Fruit fly (Drosophila melanogaster) whole organism, embryonic: ENCODE measurements around the gene CG10581.

Experiments
- Blimp-1 ChIP-seq: fragments of 200-800 bp; sonication (Bioruptor generic); optimal IDR thresholded peaks from 3 replicates; lab custom pipeline; 2018; ENCODE audit warnings: missing biosample characterization, missing genetic modification characterization, mild to moderate bottlenecking, moderate library complexity, missing genetic modification reagents
- CG12391 ChIP-seq: fragments of 200-800 bp; sonication (Bioruptor generic); optimal IDR thresholded peaks from 3 replicates; lab custom pipeline; 2018; ENCODE audit warnings: missing biosample characterization, mild to moderate bottlenecking, missing genetic modification characterization, moderate library complexity
- CG13624 ChIP-seq: fragments of 200-800 bp; sonication (Bioruptor generic); optimal IDR thresholded peaks from 2 replicates; lab custom pipeline; 2016; ENCODE audit warnings: missing biosample characterization, missing genetic modification characterization
- CG14014 ChIP-seq: fragments of 200-800 bp; sonication (Bioruptor generic); IDR thresholded peaks from 2 replicates; pipeline ENCODE4 v1.3.6; 2022; ENCODE audit warnings: missing biosample characterization, missing genetic modification characterization
- CG15696 ChIP-seq: fragments of 200-800 bp; sonication (Bioruptor generic); optimal IDR thresholded peaks from 2 replicates; lab custom pipeline; 2019; ENCODE audit warnings: missing biosample characterization, mild to moderate bottlenecking, missing genetic modification characterization, moderate library complexity
- CG1603 ChIP-seq: fragments of 200-800 bp; sonication (Bioruptor generic); optimal IDR thresholded peaks from 2 replicates; lab custom pipeline; 2019; ENCODE audit warnings: missing biosample characterization, mild to moderate bottlenecking, missing genetic modification characterization, moderate library complexity
- CG17359 ChIP-seq: fragments of 200-800 bp; sonication (Bioruptor generic); optimal IDR thresholded peaks from 3 replicates; lab custom pipeline; 2018; ENCODE audit warnings: missing biosample characterization, mild to moderate bottlenecking, missing genetic modification characterization, moderate library complexity
- CG17361 ChIP-seq: fragments of 200-800 bp; sonication (Bioruptor generic); IDR thresholded peaks from 3 replicates; pipeline ENCODE4 v1.3.6; 2022; ENCODE audit warnings: missing biosample characterization, missing genetic modification characterization
- CG2120 ChIP-seq: fragments of 200-800 bp; sonication (Bioruptor generic); optimal IDR thresholded peaks from 3 replicates; lab custom pipeline; 2016; ENCODE audit warnings: missing biosample characterization, missing genetic modification characterization
- CG2202 ChIP-seq: fragments of 200-800 bp; sonication (Bioruptor generic); optimal IDR thresholded peaks from 2 replicates; lab custom pipeline; 2018; ENCODE audit warnings: missing biosample characterization, mild to moderate bottlenecking, missing genetic modification characterization
- CG2712 ChIP-seq: fragments of 200-800 bp; optimal IDR thresholded peaks from 3 replicates; lab custom pipeline; 2019; ENCODE audit warnings: missing biosample characterization, mild to moderate bottlenecking, missing genetic modification characterization, moderate library complexity
- CG7556 ChIP-seq: fragments of 200-800 bp; sonication (Bioruptor generic); optimal IDR thresholded peaks from 2 replicates; lab custom pipeline; 2017; ENCODE audit warnings: missing biosample characterization, mild to moderate bottlenecking, missing genetic modification characterization
- CG7839 ChIP-seq: fragments of 200-800 bp; sonication (Bioruptor generic); optimal IDR thresholded peaks from 3 replicates; lab custom pipeline; 2018; ENCODE audit warnings: missing biosample characterization, mild to moderate bottlenecking, missing genetic modification characterization, moderate library complexity
- CG8089 ChIP-seq: fragments of 200-800 bp; sonication (Bioruptor generic); optimal IDR thresholded peaks from 3 replicates; lab custom pipeline; 2016; ENCODE audit warnings: missing biosample characterization, missing genetic modification characterization
- D ChIP-seq, 2 experiments: fragments of 200-800 bp in 1 of 2; fragments of >200 bp in 1 of 2; sonication (Bioruptor generic) in 1 of 2; optimal IDR thresholded peaks; 2 replicates in 1 of 2; 3 replicates in 1 of 2; lab custom pipeline; 2017; ENCODE audit warnings: mild to moderate bottlenecking in 1 of 2, missing biosample characterization in 1 of 2, missing genetic modification characterization in 1 of 2, missing genetic modification reagents in 1 of 2
- D19A ChIP-seq: fragments of 200-800 bp; optimal IDR thresholded peaks from 3 replicates; lab custom pipeline; 2019; ENCODE audit warnings: missing biosample characterization, mild to moderate bottlenecking, missing genetic modification characterization, moderate library complexity
- Doc2 ChIP-seq: fragments of 200-800 bp; sonication (Bioruptor generic); IDR thresholded peaks from 2 replicates; pipeline ENCODE4 v1.3.6; 2022; ENCODE audit warnings: missing biosample characterization, missing genetic modification characterization
- Doc3 ChIP-seq: fragments of 200-800 bp; sonication (Bioruptor generic); IDR thresholded peaks from 3 replicates; pipeline ENCODE4 v1.3.6; 2022; ENCODE audit warnings: missing biosample characterization, missing genetic modification characterization; ENCODE audit not compliant: partially characterized antibody
- Oli ChIP-seq: fragments of 200-800 bp; sonication (Bioruptor generic); optimal IDR thresholded peaks from 2 replicates; lab custom pipeline; 2018; ENCODE audit warnings: missing biosample characterization, mild to moderate bottlenecking, missing genetic modification characterization, moderate library complexity
- Pdp1 ChIP-seq, 2 experiments: fragments of 200-800 bp; sonication (Bioruptor generic); optimal IDR thresholded peaks; 3 replicates each; lab custom pipeline; 2016; ENCODE audit warnings: missing biosample characterization in 2 of 2, missing genetic modification characterization in 2 of 2, mild to moderate bottlenecking in 1 of 2, moderate library complexity in 1 of 2
- Ptx1 ChIP-seq: fragments of 200-800 bp; sonication (Bioruptor generic); IDR thresholded peaks from 2 replicates; pipeline ENCODE4 v1.3.6; 2022; ENCODE audit warnings: missing biosample characterization, missing genetic modification characterization
- Sox100B ChIP-seq: fragments of 200-800 bp; sonication (Bioruptor generic); optimal IDR thresholded peaks from 3 replicates; lab custom pipeline; 2018; ENCODE audit warnings: missing biosample characterization, mild to moderate bottlenecking, missing genetic modification characterization
- Ssrp ChIP-seq: fragments of 200-800 bp; sonication (Bioruptor generic); optimal IDR thresholded peaks from 2 replicates; lab custom pipeline; 2018; ENCODE audit warnings: missing biosample characterization, mild to moderate bottlenecking, missing genetic modification characterization, moderate library complexity
- Trl ChIP-seq, 3 experiments: fragments of >200 bp in 2 of 3; fragments of 200-800 bp in 1 of 3; sonication (Bioruptor generic) in 1 of 3; optimal IDR thresholded peaks; 2 replicates in 1 of 3; 3 replicates in 2 of 3; lab custom pipeline; 2016 to 2017; ENCODE audit warnings: missing biosample characterization in 1 of 3, missing genetic modification characterization in 1 of 3
- Xbp1 ChIP-seq: fragments of 200-800 bp; sonication (Bioruptor generic); optimal IDR thresholded peaks from 3 replicates; lab custom pipeline; 2016; ENCODE audit warnings: missing biosample characterization, mild to moderate bottlenecking, missing genetic modification characterization
- aop ChIP-seq: fragments of 200-800 bp; sonication (Bioruptor generic); IDR thresholded peaks from 2 replicates; pipeline ENCODE4 v1.3.6; 2022; ENCODE audit warnings: missing biosample characterization, missing genetic modification characterization
- bsh ChIP-seq, 2 experiments: fragments of 200-800 bp; sonication (Bioruptor generic); optimal IDR thresholded peaks; 2 replicates each; lab custom pipeline; 2017 to 2018; ENCODE audit warnings: mild to moderate bottlenecking in 2 of 2, missing biosample characterization in 2 of 2, missing genetic modification characterization in 2 of 2, moderate library complexity in 1 of 2
- chn ChIP-seq: fragments of 200-800 bp; sonication (Bioruptor generic); optimal IDR thresholded peaks from 2 replicates; lab custom pipeline; 2016; ENCODE audit warnings: missing biosample characterization, missing genetic modification characterization
- ci ChIP-seq: fragments of 200-800 bp; sonication (Bioruptor generic); IDR thresholded peaks from 3 replicates; pipeline ENCODE4 v1.3.6; 2022; ENCODE audit warnings: missing biosample characterization, missing genetic modification characterization
- dati ChIP-seq: fragments of 200-800 bp; sonication (Bioruptor generic); IDR thresholded peaks from 2 replicates; pipeline ENCODE4 v1.3.6; 2022; ENCODE audit warnings: missing biosample characterization, missing genetic modification characterization
- fd96Cb ChIP-seq: fragments of 200-800 bp; sonication (Bioruptor generic); optimal IDR thresholded peaks from 2 replicates; lab custom pipeline; 2018; ENCODE audit warnings: missing biosample characterization, mild to moderate bottlenecking, missing genetic modification characterization, moderate library complexity
- fru ChIP-seq: fragments of >200 bp; optimal IDR thresholded peaks from 2 replicates; lab custom pipeline; 2017
- hkb ChIP-seq, 2 experiments: fragments of 200-800 bp in 1 of 2; fragments of >200 bp in 1 of 2; sonication (Bioruptor generic) in 1 of 2; IDR thresholded peaks in 1 of 2; optimal IDR thresholded peaks in 1 of 2; 2 replicates each; pipeline versions ENCODE4 v1.3.6 to Lab custom; 2017 to 2022; ENCODE audit warnings: missing biosample characterization in 1 of 2, missing genetic modification characterization in 1 of 2
- kah ChIP-seq: fragments of 200-800 bp; sonication (Bioruptor generic); optimal IDR thresholded peaks from 2 replicates; lab custom pipeline; 2018; ENCODE audit warnings: missing biosample characterization, mild to moderate bottlenecking, missing genetic modification characterization
- lbe ChIP-seq: fragments of 200-800 bp; sonication (Bioruptor generic); optimal IDR thresholded peaks from 2 replicates; lab custom pipeline; 2016; ENCODE audit warnings: missing biosample characterization, mild to moderate bottlenecking, missing genetic modification characterization
- nerfin-1 ChIP-seq: fragments of 200-800 bp; sonication (Bioruptor generic); optimal IDR thresholded peaks from 3 replicates; lab custom pipeline; 2019; ENCODE audit warnings: missing biosample characterization, mild to moderate bottlenecking, missing genetic modification characterization, moderate library complexity
- nmo ChIP-seq: fragments of 200-800 bp; sonication (Bioruptor generic); optimal IDR thresholded peaks from 2 replicates; lab custom pipeline; 2018; ENCODE audit warnings: missing biosample characterization, mild to moderate bottlenecking, missing genetic modification characterization, moderate library complexity
- pan ChIP-seq, 4 experiments: fragments of >200 bp in 3 of 4; fragments of 200-800 bp in 1 of 4; sonication (Bioruptor generic) in 1 of 4; optimal IDR thresholded peaks in 3 of 4; IDR thresholded peaks in 1 of 4; 2 replicates each; pipeline versions ENCODE4 v1.3.6 to Lab custom; 2017 to 2022; ENCODE audit warnings: missing biosample characterization in 2 of 4, missing genetic modification characterization in 2 of 4, mixed read lengths in 1 of 4
- phol ChIP-seq: fragments of 200-800 bp; sonication (Bioruptor generic); optimal IDR thresholded peaks from 3 replicates; lab custom pipeline; 2018; ENCODE audit warnings: missing biosample characterization, mild to moderate bottlenecking, missing genetic modification characterization, moderate library complexity
- prd ChIP-seq, 3 experiments: fragments of >200 bp in 2 of 3; fragments of 200-800 bp in 1 of 3; sonication (Bioruptor generic) in 1 of 3; optimal IDR thresholded peaks in 2 of 3; IDR thresholded peaks in 1 of 3; 2 replicates in 2 of 3; 3 replicates in 1 of 3; pipeline versions ENCODE4 v1.3.6 to Lab custom; 2017 to 2022; ENCODE audit warnings: missing biosample characterization in 1 of 3, missing genetic modification characterization in 1 of 3
- seq ChIP-seq: fragments of 200-800 bp; sonication (Bioruptor generic); IDR thresholded peaks from 2 replicates; pipeline ENCODE4 v1.3.6; 2022; ENCODE audit warnings: missing biosample characterization, missing genetic modification characterization
- sisA ChIP-seq: fragments of 200-800 bp; sonication (Bioruptor generic); IDR thresholded peaks from 2 replicates; pipeline ENCODE4 v1.3.6; 2022; ENCODE audit warnings: missing biosample characterization, missing genetic modification characterization
- sna ChIP-seq: fragments of 200-800 bp; sonication (Bioruptor generic); IDR thresholded peaks from 2 replicates; pipeline ENCODE4 v1.3.6; 2022; ENCODE audit warnings: missing biosample characterization, missing genetic modification characterization; ENCODE audit not compliant: partially characterized antibody
- unpg ChIP-seq: fragments of 200-800 bp; sonication (Bioruptor generic); optimal IDR thresholded peaks from 3 replicates; lab custom pipeline; 2018; ENCODE audit warnings: missing biosample characterization, mild to moderate bottlenecking, missing genetic modification characterization, moderate library complexity

CG10581 gene

dm6 chr3L:21060189-21061070 lies 26.4 kb upstream of the CG10581 start (continued):
- peak; percentile 55 to 64 for TF ChIP-seq Trl (optimal IDR thresholded peaks at IDR 0.05; lab: Kevin White, UChicago)
- no peak for TF ChIP-seq Trl (GFP tag; optimal IDR thresholded peaks at IDR 0.05; lab: Kevin White, UChicago)
- TF ChIP-seq Pdp1 (GFP tag; optimal IDR thresholded peaks at IDR 0.05; lab: Kevin White, UChicago) = peak in 1 of 2 experiments; percentile 64
- peak; percentile 12 for TF ChIP-seq CG12391 (tag; lab: Kevin White, UChicago)
- TF ChIP-seq Blimp-1 (GFP tag; lab: Kevin White, UChicago) = peak; percentile 46
- TF ChIP-seq fd96Cb = peak; percentile 35
- TF ChIP-seq nmo (GFP tag; lab: Kevin White, UChicago) = peak; percentile 23
- TF ChIP-seq CG7556 (GFP tag; lab: Kevin White, UChicago) = peak; percentile 25
- TF ChIP-seq kah = no peak
- no peak for TF ChIP-seq dati (GFP tag; lab: Robert Waterston, UW)
- TF ChIP-seq Ssrp (tag; lab: Kevin White, UChicago) = peak; percentile 12
- TF ChIP-seq CG17361 (GFP tag; lab: Robert Waterston, UW) = peak; percentile 57; the same call in 2 of the 3 replicates
- TF ChIP-seq Sox100B (GFP tag; lab: Kevin White, UChicago) = no peak
- 0 out of 2 replicates have a peak, but pooled peaks have one; percentile 20 for TF ChIP-seq seq (GFP tag; lab: Robert Waterston, UW)
- TF ChIP-seq Doc3 = no peak
- peak; percentile 29 for TF ChIP-seq CG17359 (tag; lab: Kevin White, UChicago)
- TF ChIP-seq CG2202 (tag; lab: Kevin White, UChicago) = peak; percentile 0
- TF ChIP-seq Xbp1 = no peak
- no peak for TF ChIP-seq Ptx1 (GFP tag; lab: Robert Waterston, UW)
- TF ChIP-seq CG2120 (GFP tag; lab: Kevin White, UChicago) = peak; percentile 17
- no peak for TF ChIP-seq prd (optimal IDR thresholded peaks at IDR 0.05; lab: Kevin White, UChicago)
- TF ChIP-seq prd (GFP tag; IDR thresholded peaks at IDR 0.05; lab: Robert Waterston, UW) = 0 out of 3 replicates have a peak, but pooled peaks have one; percentile 27
- no peak for TF ChIP-seq CG13624 (GFP tag; lab: Kevin White, UChicago)
- TF ChIP-seq D19A = peak; percentile 26
- TF ChIP-seq hkb (optimal IDR thresholded peaks at IDR 0.05; lab: Kevin White, UChicago) = no peak
- peak; percentile 38; the same call in 1 of the 2 replicates for TF ChIP-seq hkb (GFP tag; IDR thresholded peaks at IDR 0.05; lab: Robert Waterston, UW)
- TF ChIP-seq D (optimal IDR thresholded peaks at IDR 0.05; lab: Kevin White, UChicago) = no peak
- peak; percentile 32 for TF ChIP-seq D (GFP tag; optimal IDR thresholded peaks at IDR 0.05; lab: Kevin White, UChicago)
- no peak for TF ChIP-seq pan (optimal IDR thresholded peaks at IDR 0.05; lab: Kevin White, UChicago)
- peak in 1 of 2 experiments; percentile 42 for TF ChIP-seq pan (GFP tag; optimal IDR thresholded peaks at IDR 0.05 in 1 of 2, IDR thresholded peaks at IDR 0.05 in 1 of 2)
- TF ChIP-seq Oli (tag; lab: Kevin White, UChicago) = peak; percentile 39
- peak; percentile 16 for TF ChIP-seq unpg (GFP tag; lab: Kevin White, UChicago)
- TF ChIP-seq sna (GFP tag; lab: Robert Waterston, UW) = no peak
- no peak for TF ChIP-seq CG15696 (tag; lab: Kevin White, UChicago)
- peak; percentile 19 for TF ChIP-seq CG7839 (tag; lab: Kevin White, UChicago)
- TF ChIP-seq phol = peak; percentile 55
- no peak for TF ChIP-seq lbe (GFP tag; lab: Kevin White, UChicago)
- no peak for TF ChIP-seq CG8089 (GFP tag; lab: Kevin White, UChicago)
- TF ChIP-seq fru (lab: Kevin White, UChicago) = no peak
- TF ChIP-seq chn (GFP tag; lab: Kevin White, UChicago) = no peak
- peak; percentile 5 for TF ChIP-seq CG1603
- TF ChIP-seq sisA (GFP tag; lab: Robert Waterston, UW) = no peak
- no peak for TF ChIP-seq nerfin-1 (tag; lab: Kevin White, UChicago)
- peak; percentile 54 for TF ChIP-seq CG2712 (tag; lab: Kevin White, UChicago)
- 0 out of 3 replicates have a peak, but pooled peaks have one; percentile 7 for TF ChIP-seq ci
- TF ChIP-seq Doc2 (GFP tag; lab: Robert Waterston, UW) = no peak
- TF ChIP-seq CG14014 (GFP tag; lab: Robert Waterston, UW) = 0 out of 2 replicates have a peak, but pooled peaks have one; percentile 17
- peak in 1 of 2 experiments; percentile 45 for TF ChIP-seq bsh (GFP tag; optimal IDR thresholded peaks at IDR 0.05; lab: Kevin White, UChicago)
- peak; percentile 54; the same call in 1 of the 2 replicates for TF ChIP-seq aop
